Fruit fly (Drosophila melanogaster) whole organism, embryonic: Measurements from ENCODE around the gene CG11768.

Experiments
- Atf-2 ChIP-seq: fragments of 200-800 bp; sonication (Bioruptor generic); optimal IDR thresholded peaks from 2 replicates; lab custom pipeline; 2016; ENCODE audit warnings: missing biosample characterization, missing genetic modification characterization
- BtbVII ChIP-seq: fragments of 200-800 bp; sonication (Bioruptor generic); optimal IDR thresholded peaks from 3 replicates; lab custom pipeline; 2017; ENCODE audit warnings: missing biosample characterization, mild to moderate bottlenecking, missing genetic modification characterization
- Bteb2 ChIP-seq: fragments of 200-800 bp; sonication (Bioruptor generic); optimal IDR thresholded peaks from 2 replicates; lab custom pipeline; 2016; ENCODE audit warnings: missing biosample characterization, missing genetic modification characterization
- CG10431 ChIP-seq: fragments of 200-800 bp; sonication (Bioruptor generic); optimal IDR thresholded peaks from 3 replicates; lab custom pipeline; 2018; ENCODE audit warnings: missing biosample characterization, mild to moderate bottlenecking, missing genetic modification characterization
- CG10462 ChIP-seq: fragments of 200-800 bp; sonication (Bioruptor generic); optimal IDR thresholded peaks from 2 replicates; lab custom pipeline; 2016; ENCODE audit warnings: missing biosample characterization, missing genetic modification characterization
- CG11085 ChIP-seq: fragments of 200-800 bp; sonication (Bioruptor generic); IDR thresholded peaks from 2 replicates; pipeline ENCODE4 v1.3.6; 2022; ENCODE audit warnings: missing biosample characterization, missing genetic modification characterization
- CG12104 ChIP-seq: fragments of 200-800 bp; sonication (Bioruptor generic); optimal IDR thresholded peaks from 3 replicates; lab custom pipeline; 2016; ENCODE audit warnings: missing biosample characterization, missing genetic modification characterization
- CG14441 ChIP-seq: fragments of 200-800 bp; sonication (Bioruptor generic); IDR thresholded peaks from 2 replicates; pipeline ENCODE4 v1.3.6; 2022; ENCODE audit warnings: missing biosample characterization, missing genetic modification characterization
- CG17385 ChIP-seq: fragments of 200-800 bp; sonication (Bioruptor generic); optimal IDR thresholded peaks from 3 replicates; lab custom pipeline; 2018; ENCODE audit warnings: missing biosample characterization, mild to moderate bottlenecking, missing genetic modification characterization
- CG1792 ChIP-seq: fragments of 200-800 bp; sonication (Bioruptor generic); optimal IDR thresholded peaks from 2 replicates; lab custom pipeline; 2016; ENCODE audit warnings: missing biosample characterization, missing genetic modification characterization
- CG18619 ChIP-seq: fragments of 200-800 bp; sonication (Bioruptor generic); optimal IDR thresholded peaks from 3 replicates; lab custom pipeline; 2017; ENCODE audit warnings: missing biosample characterization, mild to moderate bottlenecking, missing genetic modification characterization
- CG31224 ChIP-seq: fragments of 200-800 bp; sonication (Bioruptor generic); IDR thresholded peaks from 2 replicates; pipeline ENCODE4 v1.3.6; 2022; ENCODE audit warnings: missing biosample characterization, missing genetic modification characterization
- CG3163 ChIP-seq: fragments of 200-800 bp; sonication (Bioruptor generic); optimal IDR thresholded peaks from 3 replicates; lab custom pipeline; 2016; ENCODE audit warnings: missing biosample characterization, missing genetic modification characterization
- CG32767 ChIP-seq: fragments of 200-800 bp; sonication (Bioruptor generic); IDR thresholded peaks from 2 replicates; pipeline ENCODE4 v1.3.6; 2022; ENCODE audit warnings: missing biosample characterization, missing genetic modification characterization
- CG34376 ChIP-seq: fragments of 200-800 bp; sonication (Bioruptor generic); optimal IDR thresholded peaks from 2 replicates; lab custom pipeline; 2018; ENCODE audit warnings: missing biosample characterization, mild to moderate bottlenecking, missing genetic modification characterization
- CG4404 ChIP-seq: fragments of 200-800 bp; sonication (Bioruptor generic); IDR thresholded peaks from 2 replicates; pipeline ENCODE4 v1.3.6; 2022; ENCODE audit warnings: missing biosample characterization, missing genetic modification characterization
- CG4707 ChIP-seq: fragments of 200-800 bp; sonication (Bioruptor generic); optimal IDR thresholded peaks from 2 replicates; lab custom pipeline; 2018; ENCODE audit warnings: missing biosample characterization, mild to moderate bottlenecking, missing genetic modification characterization, moderate library complexity
- CG6272 ChIP-seq: fragments of 200-800 bp; sonication (Bioruptor generic); IDR thresholded peaks from 2 replicates; pipeline ENCODE4 v1.3.6; 2022; ENCODE audit warnings: missing biosample characterization, missing genetic modification characterization
- CG8290 ChIP-seq, 3 experiments: fragments of 200-800 bp; sonication (Bioruptor generic); optimal IDR thresholded peaks; 2 replicates each; lab custom pipeline; 2016 to 2019; ENCODE audit warnings: missing biosample characterization in 3 of 3, missing genetic modification characterization in 3 of 3, mild to moderate bottlenecking in 2 of 3, moderate library complexity in 1 of 3
- CG9876 ChIP-seq: fragments of 200-800 bp; sonication (Bioruptor generic); optimal IDR thresholded peaks from 2 replicates; lab custom pipeline; 2016; ENCODE audit warnings: missing biosample characterization, missing genetic modification characterization
- Dll ChIP-seq: fragments of 200-800 bp; sonication (Bioruptor generic); IDR thresholded peaks from 4 replicates; pipeline ENCODE4 v1.3.6; 2022; ENCODE audit warnings: missing biosample characterization, missing genetic modification characterization; ENCODE audit not compliant: partially characterized antibody
- H2.0 ChIP-seq: fragments of 200-800 bp; sonication (Bioruptor generic); IDR thresholded peaks from 2 replicates; pipeline ENCODE4 v1.3.6; 2022; ENCODE audit warnings: missing biosample characterization, missing genetic modification characterization
- HLH3B ChIP-seq: fragments of 200-800 bp; sonication (Bioruptor generic); IDR thresholded peaks from 2 replicates; pipeline ENCODE4 v1.3.6; 2022; ENCODE audit warnings: missing biosample characterization, missing genetic modification characterization
- HLH4C ChIP-seq: fragments of 200-800 bp; sonication (Bioruptor generic); IDR thresholded peaks from 3 replicates; pipeline ENCODE4 v1.3.6; 2022; ENCODE audit warnings: missing biosample characterization, missing genetic modification characterization; ENCODE audit not compliant: partially characterized antibody
- Hmr ChIP-seq: fragments of 200-800 bp; sonication (Bioruptor generic); optimal IDR thresholded peaks from 3 replicates; lab custom pipeline; 2017; ENCODE audit warnings: mild to moderate bottlenecking, missing biosample characterization, missing genetic modification reagents, missing genetic modification characterization
- MBD-R2 ChIP-seq: fragments of 200-800 bp; sonication (Bioruptor generic); IDR thresholded peaks from 2 replicates; pipeline ENCODE4 v1.3.6; 2022; ENCODE audit warnings: missing biosample characterization, missing genetic modification characterization
- NfI ChIP-seq: fragments of 200-800 bp; sonication (Bioruptor generic); optimal IDR thresholded peaks from 3 replicates; lab custom pipeline; 2018; ENCODE audit warnings: missing biosample characterization, mild to moderate bottlenecking, missing genetic modification characterization, moderate library complexity
- PHDP ChIP-seq: fragments of 200-800 bp; sonication (Bioruptor generic); optimal IDR thresholded peaks from 3 replicates; lab custom pipeline; 2018; ENCODE audit warnings: missing biosample characterization, mild to moderate bottlenecking, missing genetic modification characterization, moderate library complexity
- Ptx1 ChIP-seq: fragments of 200-800 bp; sonication (Bioruptor generic); IDR thresholded peaks from 2 replicates; pipeline ENCODE4 v1.3.6; 2022; ENCODE audit warnings: missing biosample characterization, missing genetic modification characterization
- Spps ChIP-seq: fragments of 200-800 bp; sonication (Bioruptor generic); optimal IDR thresholded peaks from 2 replicates; lab custom pipeline; 2018; ENCODE audit warnings: missing biosample characterization, mild to moderate bottlenecking, missing genetic modification characterization
- Tbp ChIP-seq: fragments of >200 bp; optimal IDR thresholded peaks from 2 replicates; lab custom pipeline; 2018; ENCODE audit warnings: missing biosample characterization, missing genetic modification characterization
- Trl ChIP-seq, 3 experiments: fragments of >200 bp in 2 of 3; fragments of 200-800 bp in 1 of 3; sonication (Bioruptor generic) in 1 of 3; optimal IDR thresholded peaks; 2 replicates in 1 of 3; 3 replicates in 2 of 3; lab custom pipeline; 2016 to 2017; ENCODE audit warnings: missing biosample characterization in 1 of 3, missing genetic modification characterization in 1 of 3
- ac ChIP-seq: fragments of 200-800 bp; sonication (Bioruptor generic); optimal IDR thresholded peaks from 3 replicates; lab custom pipeline; 2017; ENCODE audit warnings: missing biosample characterization, mild to moderate bottlenecking, missing genetic modification characterization
- bigmax ChIP-seq: fragments of 200-800 bp; sonication (Bioruptor generic); optimal IDR thresholded peaks from 2 replicates; lab custom pipeline; 2018; ENCODE audit warnings: missing biosample characterization, mild to moderate bottlenecking, missing genetic modification characterization
- cad ChIP-seq: fragments of >200 bp; optimal IDR thresholded peaks from 2 replicates; lab custom pipeline; 2017; ENCODE audit warnings: missing biosample characterization, missing genetic modification characterization
- cg ChIP-seq: fragments of 200-800 bp; sonication (Bioruptor generic); optimal IDR thresholded peaks from 3 replicates; lab custom pipeline; 2019; ENCODE audit warnings: missing biosample characterization, mild to moderate bottlenecking, missing genetic modification characterization, moderate library complexity
- disco-r ChIP-seq: fragments of 200-800 bp; sonication (Bioruptor generic); optimal IDR thresholded peaks from 2 replicates; lab custom pipeline; 2016; ENCODE audit warnings: missing biosample characterization, missing genetic modification characterization
- dpn ChIP-seq, 2 experiments: fragments of 200-800 bp; sonication (Bioruptor generic); optimal IDR thresholded peaks; 3 replicates each; lab custom pipeline; 2016; ENCODE audit warnings: missing biosample characterization in 2 of 2, missing genetic modification characterization in 2 of 2
- gsb ChIP-seq: fragments of 200-800 bp; sonication (Bioruptor generic); IDR thresholded peaks from 2 replicates; pipeline ENCODE4 v1.3.6; 2022; ENCODE audit warnings: missing biosample characterization, missing genetic modification characterization
- kni ChIP-seq: fragments of 200-800 bp; sonication (Bioruptor generic); optimal IDR thresholded peaks from 3 replicates; lab custom pipeline; 2017; ENCODE audit warnings: mild to moderate bottlenecking, missing biosample characterization, missing genetic modification reagents, missing genetic modification characterization
- nmo ChIP-seq: fragments of 200-800 bp; sonication (Bioruptor generic); optimal IDR thresholded peaks from 2 replicates; lab custom pipeline; 2018; ENCODE audit warnings: missing biosample characterization, mild to moderate bottlenecking, missing genetic modification characterization, moderate library complexity
- pzg ChIP-seq: fragments of 200-800 bp; sonication (Bioruptor generic); optimal IDR thresholded peaks from 3 replicates; lab custom pipeline; 2018; ENCODE audit warnings: missing biosample characterization, mild to moderate bottlenecking, missing genetic modification characterization, moderate library complexity
- repo ChIP-seq: fragments of 200-800 bp; sonication (Bioruptor generic); optimal IDR thresholded peaks from 2 replicates; lab custom pipeline; 2016; ENCODE audit warnings: missing biosample characterization, missing genetic modification characterization
- ro ChIP-seq: fragments of 200-800 bp; sonication (Bioruptor generic); IDR thresholded peaks from 2 replicates; pipeline ENCODE4 v1.3.6; 2022; ENCODE audit warnings: missing biosample characterization, missing genetic modification characterization
- sens-2 ChIP-seq: fragments of 200-800 bp; sonication (Bioruptor generic); IDR thresholded peaks from 2 replicates; pipeline ENCODE4 v1.3.6; 2022; ENCODE audit warnings: missing biosample characterization, missing genetic modification characterization
- shn ChIP-seq: fragments of 200-800 bp; sonication (Bioruptor generic); optimal IDR thresholded peaks from 3 replicates; lab custom pipeline; 2016; ENCODE audit warnings: missing biosample characterization, missing genetic modification characterization
- sna ChIP-seq: fragments of 200-800 bp; sonication (Bioruptor generic); IDR thresholded peaks from 2 replicates; pipeline ENCODE4 v1.3.6; 2022; ENCODE audit warnings: missing biosample characterization, missing genetic modification characterization; ENCODE audit not compliant: partially characterized antibody
- vfl ChIP-seq: fragments of 200-800 bp; sonication (Bioruptor generic); optimal IDR thresholded peaks from 2 replicates; lab custom pipeline; 2016; ENCODE audit warnings: missing biosample characterization, missing genetic modification characterization
- vnd ChIP-seq: fragments of 200-800 bp; sonication (Bioruptor generic); IDR thresholded peaks from 3 replicates; pipeline ENCODE4 v1.3.6; 2022; ENCODE audit warnings: missing biosample characterization, missing genetic modification characterization; ENCODE audit not compliant: partially characterized antibody

The CG11768 gene

dm6 chr3R:8811323-8811936 lies 43.4 kb upstream of the CG11768 start (continued):
- peak; percentile 98 for TF ChIP-seq vfl
- peak; percentile 99 for TF ChIP-seq H2.0 (GFP tag; lab: Robert Waterston, UW)
- TF ChIP-seq CG9876 (GFP tag; lab: Kevin White, UChicago): peak; percentile 95
- TF ChIP-seq shn (GFP tag; lab: Kevin White, UChicago): peak; percentile 97
- peak; percentile 94 for TF ChIP-seq CG4707 (GFP tag; lab: Kevin White, UChicago)
- no peak for TF ChIP-seq Trl (optimal IDR thresholded peaks at IDR 0.05; lab: Kevin White, UChicago)
- peak; percentile 99 for TF ChIP-seq Trl (GFP tag; optimal IDR thresholded peaks at IDR 0.05; lab: Kevin White, UChicago)
- TF ChIP-seq sna (GFP tag; lab: Robert Waterston, UW): no peak
- peak; percentile 97 for TF ChIP-seq CG4404
- no peak for TF ChIP-seq HLH4C (GFP tag; lab: Robert Waterston, UW)
- TF ChIP-seq CG6272 (GFP tag; lab: Robert Waterston, UW): peak; percentile 96
- peak; percentile 99 for TF ChIP-seq Ptx1
- peak; percentile 99 for TF ChIP-seq MBD-R2 (GFP tag; lab: Robert Waterston, UW)
- TF ChIP-seq bigmax (GFP tag; lab: Kevin White, UChicago): peak; percentile 90
- TF ChIP-seq PHDP: peak; percentile 99
- TF ChIP-seq ac (GFP tag; lab: Kevin White, UChicago): peak; percentile 85
- TF ChIP-seq Bteb2: peak; percentile 99
- TF ChIP-seq ro: peak; percentile 95
- peak; percentile 86 for TF ChIP-seq CG10431 (GFP tag; lab: Kevin White, UChicago)
- peak; percentile 98 for TF ChIP-seq CG11085 (GFP tag; lab: Robert Waterston, UW)
- peak; percentile 99 for TF ChIP-seq CG18619
- peak; percentile 98 for TF ChIP-seq CG32767 (GFP tag; lab: Robert Waterston, UW)
- peak; percentile 94 for TF ChIP-seq CG8290 (GFP tag; optimal IDR thresholded peaks at IDR 0.05; lab: Kevin White, UChicago)
- TF ChIP-seq CG8290 (tag; optimal IDR thresholded peaks at IDR 0.05; lab: Kevin White, UChicago): peak; percentile 78 to 100
- TF ChIP-seq CG17385: peak; percentile 98
- no peak for TF ChIP-seq vnd (GFP tag; lab: Robert Waterston, UW)
- peak; percentile 98 for TF ChIP-seq CG10462 (GFP tag; lab: Kevin White, UChicago)
- peak; percentile 99 for TF ChIP-seq NfI (GFP tag; lab: Kevin White, UChicago)
- TF ChIP-seq nmo (GFP tag; lab: Kevin White, UChicago): peak; percentile 99
- peak; percentile 97 for TF ChIP-seq sens-2 (GFP tag; lab: Robert Waterston, UW)
- peak; percentile 98 for TF ChIP-seq gsb
- peak; percentile 99 for TF ChIP-seq CG34376 (GFP tag; lab: Kevin White, UChicago)
- TF ChIP-seq CG14441 (GFP tag; lab: Robert Waterston, UW): peak; percentile 99
- TF ChIP-seq cg: peak; percentile 84
- TF ChIP-seq disco-r (GFP tag; lab: Kevin White, UChicago): peak; percentile 98
- peak; percentile 92 for TF ChIP-seq CG3163 (GFP tag; lab: Kevin White, UChicago)
- TF ChIP-seq CG12104 (GFP tag; lab: Kevin White, UChicago): peak; percentile 99
- TF ChIP-seq Tbp (GFP tag; lab: Kevin White, UChicago): no peak
- TF ChIP-seq pzg (GFP tag; lab: Kevin White, UChicago): peak; percentile 41
- TF ChIP-seq Hmr (GFP tag; lab: Kevin White, UChicago): peak; percentile 100
- TF ChIP-seq HLH3B (GFP tag; lab: Robert Waterston, UW): peak; percentile 99
- peak; percentile 99 for TF ChIP-seq BtbVII (GFP tag; lab: Kevin White, UChicago)
- peak; percentile 98 for TF ChIP-seq CG1792 (GFP tag; lab: Kevin White, UChicago)
- peak; percentile 93 for TF ChIP-seq Spps (tag; lab: Kevin White, UChicago)
- TF ChIP-seq Dll: no peak
- TF ChIP-seq kni: peak; percentile 94
- TF ChIP-seq repo (GFP tag; lab: Kevin White, UChicago): peak; percentile 98
- TF ChIP-seq cad (GFP tag; lab: Kevin White, UChicago): no peak
- peak; percentile 98 for TF ChIP-seq CG31224 (GFP tag; lab: Robert Waterston, UW)
- peak; percentile 99 for TF ChIP-seq dpn (GFP tag; optimal IDR thresholded peaks at IDR 0.05; lab: Kevin White, UChicago)
- peak; percentile 99 for TF ChIP-seq Atf-2 (GFP tag; lab: Kevin White, UChicago)
